Worm (Caenorhabditis elegans): ENCODE results near the gene srj-53.

DNA sequence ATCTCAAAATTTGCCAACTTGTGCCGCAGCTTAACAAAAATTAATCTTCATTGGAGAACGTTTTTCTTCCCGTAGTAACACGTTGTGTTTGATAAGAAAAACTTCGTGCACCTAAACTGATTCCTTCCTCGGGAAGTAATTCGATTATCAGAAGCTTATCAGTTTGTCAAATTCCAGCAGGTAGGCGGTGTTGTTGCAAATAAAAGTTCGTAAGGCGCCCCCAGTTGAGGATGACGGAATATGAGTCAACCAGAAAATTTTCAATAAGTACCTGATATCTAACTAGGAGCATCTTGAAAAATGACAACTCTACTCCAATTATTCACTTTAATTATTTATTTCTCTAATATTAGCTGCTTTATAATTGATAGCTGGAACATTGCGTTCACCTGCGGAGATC, 47.3 kb upstream of the srj-53 start, which contains the start of gene C05E4.7:
- TF ChIP-seq ztf-11 (tag; optimal IDR thresholded peaks at IDR 0.05) (no peak), mab-5 (tag; optimal IDR thresholded peaks at IDR 0.05) (no peak), unc-62 (GFP tag; optimal IDR thresholded peaks at IDR 0.05) (no peak), drap-1 (GFP tag; optimal IDR thresholded peaks at IDR 0.05) (no peak), blmp-1 (tag; optimal IDR thresholded peaks at IDR 0.05) (no peak), unc-39 (tag; optimal IDR thresholded peaks at IDR 0.05) (no peak), nhr-28 (tag; optimal IDR thresholded peaks at IDR 0.05) (no peak), ces-1 (GFP tag; optimal IDR thresholded peaks at IDR 0.05) (no peak), ceh-43 (GFP tag; optimal IDR thresholded peaks at IDR 0.05) (no peak), snpc-4 (tag; optimal IDR thresholded peaks at IDR 0.05) (no peak), nhr-76 (tag; optimal IDR thresholded peaks at IDR 0.05) (no peak), ham-2 (GFP tag; optimal IDR thresholded peaks at IDR 0.05) (no peak), pha-4 (tag; optimal IDR thresholded peaks at IDR 0.05) (no peak)

All from whole organism, mixed stage, embryonic.